Worm (Caenorhabditis elegans) whole organism, L4 larva: ENCODE results near the gene ZK1127.4.
A peak's percentile ranks its signal among the peaks of the same experiment; 100 is the strongest.

Source experiments
- D1046.2 ChIP-seq: fragments of 200-800 bp; sonication (Bioruptor generic); IDR thresholded peaks from 2 replicates; pipeline ENCODE4 v1.3.6; 2022; ENCODE audit warnings: missing genetic modification characterization, missing compliant biosample characterization
- F10B5.3 ChIP-seq: sonication (generic microtip); optimal IDR thresholded peaks from 2 replicates; lab custom pipeline; 2016; ENCODE audit warnings: mild to moderate bottlenecking, missing genetic modification characterization, missing compliant biosample characterization
- F26F4.8 ChIP-seq: fragments of 200-800 bp; sonication (Bioruptor generic); conservative IDR thresholded peaks from 2 replicates; pipeline ENCODE4 v1.3.6; 2022; ENCODE audit warnings: missing genetic modification characterization, missing compliant biosample characterization
- F37D6.2 ChIP-seq: sonication (generic microtip); optimal IDR thresholded peaks from 2 replicates; lab custom pipeline; 2016; ENCODE audit warnings: mild to moderate bottlenecking, missing genetic modification characterization, missing compliant biosample characterization
- F44E2.7 ChIP-seq: fragments of 200-800 bp; sonication (Bioruptor generic); IDR thresholded peaks from 2 replicates; pipeline ENCODE4 v2.1.2; 2022; ENCODE audit warnings: missing genetic modification characterization, missing compliant biosample characterization
- F49E8.2 ChIP-seq: sonication (generic microtip); optimal IDR thresholded peaks from 2 replicates; lab custom pipeline; 2016; ENCODE audit warnings: missing compliant biosample characterization, mild to moderate bottlenecking, missing genetic modification characterization, borderline replicate concordance
- Y48G9A.11 ChIP-seq: fragments of 200-800 bp; sonication (Bioruptor generic); IDR thresholded peaks from 2 replicates; pipeline ENCODE4 v1.3.6; 2022; ENCODE audit warnings: missing genetic modification reagents, missing genetic modification characterization, missing compliant biosample characterization
- ZK337.2 ChIP-seq: fragments of 200-800 bp; sonication (Bioruptor generic); IDR thresholded peaks from 2 replicates; pipeline ENCODE4 v1.3.6; 2022; ENCODE audit warnings: missing genetic modification reagents, missing genetic modification characterization, missing compliant biosample characterization
- aha-1 ChIP-seq: fragments of 150-350 bp; peaks from one replicate; lab custom pipeline; 2014; ENCODE audit warnings: missing biosample characterization, missing genetic modification characterization
- arid-1 ChIP-seq: fragments of 200-800 bp; sonication (Bioruptor generic); conservative IDR thresholded peaks from 2 replicates; pipeline ENCODE4 v1.3.6; 2022; ENCODE audit warnings: missing genetic modification reagents, missing genetic modification characterization, missing compliant biosample characterization
- ceh-20 ChIP-seq: fragments of 200-800 bp; sonication (Bioruptor generic); IDR thresholded peaks from 2 replicates; pipeline ENCODE4 v1.3.6; 2022; ENCODE audit warnings: missing genetic modification reagents, missing genetic modification characterization, missing compliant biosample characterization
- ceh-28 ChIP-seq: fragments of 150-350 bp; optimal IDR thresholded peaks from 2 replicates; lab custom pipeline; 2014; ENCODE audit warnings: missing biosample characterization, missing genetic modification reagents, missing genetic modification characterization
- ceh-32 ChIP-seq: sonication (generic microtip); optimal IDR thresholded peaks from 2 replicates; lab custom pipeline; 2016; ENCODE audit warnings: mild to moderate bottlenecking, missing genetic modification characterization, missing compliant biosample characterization; ENCODE audit not compliant: poor library complexity
- ceh-44 ChIP-seq: fragments of 200-800 bp; sonication (Bioruptor generic); IDR thresholded peaks from 2 replicates; pipeline ENCODE4 v1.3.6; 2022; ENCODE audit warnings: missing genetic modification reagents, missing genetic modification characterization, missing compliant biosample characterization
- cey-2 ChIP-seq: sonication (generic microtip); optimal IDR thresholded peaks from 3 replicates; lab custom pipeline; 2017; ENCODE audit warnings: missing genetic modification characterization, mild to moderate bottlenecking, missing compliant biosample characterization, antibody characterized with exemption, borderline replicate concordance; ENCODE audit not compliant: insufficient read depth
- ctbp-1 ChIP-seq: fragments of 200-800 bp; sonication (Bioruptor generic); IDR thresholded peaks from 2 replicates; pipeline ENCODE4 v1.3.6; 2022; ENCODE audit warnings: missing genetic modification reagents, missing genetic modification characterization, missing compliant biosample characterization
- daf-12 ChIP-seq: fragments of 150-350 bp; optimal IDR thresholded peaks from 2 replicates; lab custom pipeline; 2014; ENCODE audit warnings: missing biosample characterization, missing genetic modification reagents, missing genetic modification characterization
- daf-19 ChIP-seq: fragments of 200-800 bp; sonication (Bioruptor generic); conservative IDR thresholded peaks from 2 replicates; pipeline ENCODE4 v1.3.6; 2022; ENCODE audit warnings: missing genetic modification characterization, missing compliant biosample characterization
- dmd-6 ChIP-seq: fragments of 200-800 bp; sonication (Bioruptor generic); IDR thresholded peaks from 2 replicates; pipeline ENCODE4 v1.3.6; 2022; ENCODE audit warnings: missing genetic modification reagents, missing genetic modification characterization, missing compliant biosample characterization
- dmd-8 ChIP-seq: fragments of 200-800 bp; sonication (Bioruptor generic); IDR thresholded peaks from 2 replicates; pipeline ENCODE4 v1.3.6; 2022; ENCODE audit warnings: missing genetic modification characterization, missing compliant biosample characterization
- egl-43 ChIP-seq: fragments of 200-800 bp; sonication (Bioruptor generic); IDR thresholded peaks from 2 replicates; pipeline ENCODE4 v1.3.6; 2022; ENCODE audit warnings: missing genetic modification reagents, missing genetic modification characterization, missing compliant biosample characterization
- fkh-10 ChIP-seq: fragments of 150-350 bp; optimal IDR thresholded peaks from 2 replicates; lab custom pipeline; 2014; ENCODE audit warnings: missing biosample characterization, missing genetic modification reagents, missing genetic modification characterization
- fos-1 ChIP-seq: fragments of 150-350 bp; optimal IDR thresholded peaks from 2 replicates; lab custom pipeline; 2014; ENCODE audit warnings: missing biosample characterization, missing genetic modification characterization
- hlh-30 ChIP-seq: sonication (generic microtip); optimal IDR thresholded peaks from 2 replicates; lab custom pipeline; 2017; ENCODE audit warnings: antibody characterized with exemption, mild to moderate bottlenecking, missing genetic modification characterization, missing compliant biosample characterization; ENCODE audit not compliant: insufficient read depth
- hmg-1.1 ChIP-seq: fragments of 200-800 bp; sonication (Bioruptor generic); IDR thresholded peaks from 2 replicates; pipeline ENCODE4 v1.3.6; 2022; ENCODE audit warnings: missing genetic modification reagents, missing genetic modification characterization, missing compliant biosample characterization
- lin-1 ChIP-seq: fragments of 200-800 bp; sonication (Bioruptor generic); IDR thresholded peaks from 2 replicates; pipeline ENCODE4 v1.3.6; 2022; ENCODE audit warnings: missing genetic modification reagents, missing genetic modification characterization, missing compliant biosample characterization
- lin-29 ChIP-seq: fragments of 200-800 bp; sonication (Bioruptor generic); IDR thresholded peaks from 2 replicates; pipeline ENCODE4 v1.3.6; 2022; ENCODE audit warnings: missing genetic modification reagents, missing genetic modification characterization, missing compliant biosample characterization
- lin-38 ChIP-seq: fragments of 200-800 bp; sonication (Bioruptor generic); IDR thresholded peaks from 2 replicates; pipeline ENCODE4 v1.3.6; 2022; ENCODE audit warnings: missing genetic modification reagents, missing genetic modification characterization, missing compliant biosample characterization
- lsy-2 ChIP-seq, 2 experiments: fragments of 150-350 bp in 1 of 2; sonication (generic microtip) in 1 of 2; optimal IDR thresholded peaks; 2 replicates each; lab custom pipeline; 2014 to 2017; ENCODE audit warnings: missing biosample characterization in 2 of 2, missing genetic modification characterization in 2 of 2
- madf-5 ChIP-seq, 2 experiments: fragments of 200-800 bp; sonication (Bioruptor generic); IDR thresholded peaks; 2 replicates each; pipeline ENCODE4 v1.3.6; 2022; ENCODE audit warnings: missing compliant biosample characterization in 2 of 2, missing genetic modification characterization in 2 of 2
- mdl-1 ChIP-seq, 2 experiments: fragments of 150-350 bp in 1 of 2; sonication (generic microtip) in 1 of 2; optimal IDR thresholded peaks; 2 replicates each; lab custom pipeline; 2014 to 2017; ENCODE audit warnings: missing biosample characterization in 2 of 2, missing genetic modification characterization in 2 of 2
- mep-1 ChIP-seq: fragments of 150-350 bp; sonication (generic microtip); optimal IDR thresholded peaks from 3 replicates; lab custom pipeline; 2014; ENCODE audit warnings: missing biosample characterization, missing genetic modification characterization
- mes-2 ChIP-seq: sonication (generic microtip); optimal IDR thresholded peaks from 2 replicates; lab custom pipeline; 2016; ENCODE audit warnings: missing genotype, mild to moderate bottlenecking, missing genetic modification characterization, missing compliant biosample characterization; ENCODE audit not compliant: poor library complexity, severe bottlenecking
- mxl-2 ChIP-seq: fragments of 200-800 bp; sonication (Bioruptor generic); conservative IDR thresholded peaks from 2 replicates; pipeline ENCODE4 v1.3.6; 2022; ENCODE audit warnings: missing genetic modification reagents, missing genetic modification characterization, missing compliant biosample characterization
- nhr-11 ChIP-seq: fragments of 150-350 bp; optimal IDR thresholded peaks from 2 replicates; lab custom pipeline; 2014; ENCODE audit warnings: missing biosample characterization, missing genetic modification characterization
- nhr-111 ChIP-seq: fragments of 200-800 bp; sonication (Bioruptor generic); optimal IDR thresholded peaks from 2 replicates; lab custom pipeline; 2018; ENCODE audit warnings: mild to moderate bottlenecking, missing genetic modification characterization, missing compliant biosample characterization
- nhr-237 ChIP-seq: sonication (generic microtip); optimal IDR thresholded peaks from 2 replicates; lab custom pipeline; 2017; ENCODE audit warnings: missing biosample characterization, missing genetic modification characterization
- nhr-28 ChIP-seq: fragments of 150-350 bp; optimal IDR thresholded peaks from 2 replicates; lab custom pipeline; 2014; ENCODE audit warnings: missing biosample characterization, missing genetic modification characterization
- nhr-41 ChIP-seq: fragments of 200-800 bp; sonication (Bioruptor generic); IDR thresholded peaks from 2 replicates; pipeline ENCODE4 v1.3.6; 2022; ENCODE audit warnings: missing genetic modification reagents, missing genetic modification characterization, missing compliant biosample characterization
- php-3 ChIP-seq: fragments of 200-800 bp; sonication (Bioruptor generic); IDR thresholded peaks from 2 replicates; pipeline ENCODE4 v1.3.6; 2022; ENCODE audit warnings: missing genetic modification reagents, missing genetic modification characterization, missing compliant biosample characterization
- rbr-2 ChIP-seq: sonication (generic microtip); optimal IDR thresholded peaks from 2 replicates; lab custom pipeline; 2016; ENCODE audit warnings: missing genotype, missing genetic modification characterization, missing compliant biosample characterization
- set-16 ChIP-seq: fragments of 200-800 bp; sonication (Bioruptor generic); IDR thresholded peaks from 2 replicates; pipeline ENCODE4 v1.3.6; 2022; ENCODE audit warnings: missing genetic modification reagents, missing genetic modification characterization, missing compliant biosample characterization
- spr-3 ChIP-seq: fragments of 200-800 bp; sonication (Bioruptor generic); optimal IDR thresholded peaks from 2 replicates; lab custom pipeline; 2018; ENCODE audit warnings: mild to moderate bottlenecking, missing genetic modification characterization, missing compliant biosample characterization
- tag-97 ChIP-seq: fragments of 200-800 bp; sonication (Bioruptor generic); IDR thresholded peaks from 2 replicates; pipeline ENCODE4 v1.3.6; 2022; ENCODE audit warnings: missing genetic modification characterization, missing compliant biosample characterization
- unc-39 ChIP-seq: sonication (generic microtip); optimal IDR thresholded peaks from 2 replicates; lab custom pipeline; 2017; ENCODE audit warnings: missing biosample characterization, missing genetic modification characterization
- unc-62 ChIP-seq, 3 experiments: fragments of 150-350 bp in 1 of 3; sonication (generic microtip); optimal IDR thresholded peaks in 2 of 3; peaks in 1 of 3; 1 replicate in 1 of 3; 2 replicates in 2 of 3; lab custom pipeline; 2014 to 2017; ENCODE audit warnings: missing biosample characterization in 3 of 3, missing genetic modification characterization in 3 of 3, missing genetic modification reagents in 3 of 3, missing genotype in 1 of 3
- vab-7 ChIP-seq: fragments of 200-800 bp; sonication (Bioruptor generic); IDR thresholded peaks from 2 replicates; pipeline ENCODE4 v1.3.6; 2022; ENCODE audit warnings: missing genetic modification reagents, missing genetic modification characterization, missing compliant biosample characterization
- zfp-2 ChIP-seq: sonication (generic microtip); optimal IDR thresholded peaks from 2 replicates; lab custom pipeline; 2016; ENCODE audit warnings: mild to moderate bottlenecking, missing genetic modification characterization, missing compliant biosample characterization
- zfp-3 ChIP-seq: fragments of 200-800 bp; sonication (Bioruptor generic); conservative IDR thresholded peaks from 2 replicates; pipeline ENCODE4 v1.3.6; 2022; ENCODE audit warnings: missing genetic modification reagents, missing genetic modification characterization, missing compliant biosample characterization
- zip-11 ChIP-seq: fragments of 200-800 bp; sonication (Bioruptor generic); IDR thresholded peaks from 2 replicates; pipeline ENCODE4 v1.3.6; 2022; ENCODE audit warnings: missing genetic modification characterization, missing compliant biosample characterization
- zip-2 ChIP-seq: fragments of 150-350 bp; optimal IDR thresholded peaks from 2 replicates; lab custom pipeline; 2014; ENCODE audit warnings: missing biosample characterization, missing genetic modification characterization

The ZK1127.4 gene

DNA sequence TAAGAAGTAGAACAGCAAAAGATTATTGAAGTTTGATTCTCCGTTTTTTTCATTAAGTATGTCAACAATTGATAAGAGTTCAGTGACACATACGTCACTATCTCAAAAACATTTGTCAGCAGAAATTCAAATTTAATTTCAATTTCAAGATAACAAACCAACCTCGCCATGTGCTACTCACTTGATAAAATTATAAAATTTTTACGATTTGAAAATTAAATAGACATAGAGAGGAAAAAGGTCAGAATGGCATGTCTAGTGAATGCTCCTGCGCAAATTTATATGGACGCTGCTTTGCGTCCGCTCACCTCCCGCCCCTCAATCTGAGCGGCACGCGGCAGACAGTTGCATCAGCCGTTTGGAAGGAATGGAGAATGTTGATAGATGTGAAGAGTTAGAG lies 6.5 kb downstream of the ZK1127.4 start (continued):
- TF ChIP-seq mes-2 (tag; lab: Kevin White, UChicago) (no peak), daf-19 (GFP tag; lab: Robert Waterston, UW) (no peak), ctbp-1 (GFP tag; lab: Robert Waterston, UW) (no peak), dmd-6 (GFP tag; lab: Robert Waterston, UW) (peak; percentile 98), lin-38 (GFP tag; lab: Robert Waterston, UW) (no peak; the same call in 1 of the 2 replicates), unc-62 (GFP tag; optimal IDR thresholded peaks at IDR 0.05 in 1 of 2; lab: Kevin White, UChicago) (peak in 1 of 2 experiments; percentile 77), unc-62 (tag; optimal IDR thresholded peaks at IDR 0.05; lab: Kevin White, UChicago) (no peak), zip-11 (GFP tag; lab: Robert Waterston, UW) (no peak), spr-3 (GFP tag; lab: Kevin White, UChicago) (no peak), mdl-1 (tag; optimal IDR thresholded peaks at IDR 0.05; lab: Kevin White, UChicago) (peak in 1 of 2 experiments; percentile 68), nhr-11 (peak; percentile 29), zfp-3 (GFP tag; lab: Robert Waterston, UW) (peak; percentile 77), lsy-2 (tag; optimal IDR thresholded peaks at IDR 0.05; lab: Kevin White, UChicago) (no peak), dmd-8 (no peak), nhr-41 (peak; percentile 77), tag-97 (GFP tag; lab: Robert Waterston, UW) (no peak), rbr-2 (tag; lab: Kevin White, UChicago) (no peak), F37D6.2 (no peak), hmg-1.1 (GFP tag; lab: Robert Waterston, UW) (no peak), F49E8.2 (tag; lab: Kevin White, UChicago) (no peak), ceh-32 (tag; lab: Kevin White, UChicago) (no peak), D1046.2 (GFP tag; lab: Robert Waterston, UW) (no peak), ZK337.2 (GFP tag; lab: Robert Waterston, UW) (no peak), lin-29 (GFP tag; lab: Robert Waterston, UW) (no peak), ceh-20 (GFP tag; lab: Robert Waterston, UW) (peak; percentile 42; the same call in 1 of the 2 replicates), nhr-111 (GFP tag; lab: Kevin White, UChicago) (no peak), fos-1 (tag; lab: Kevin White, UChicago) (no peak), F26F4.8 (GFP tag; lab: Robert Waterston, UW) (no peak), madf-5 (GFP tag; IDR thresholded peaks at IDR 0.05; lab: Robert Waterston, UW) (no peak), lin-1 (GFP tag; lab: Robert Waterston, UW) (peak; percentile 70), egl-43 (GFP tag; lab: Robert Waterston, UW) (no peak), zip-2 (tag; lab: Kevin White, UChicago) (peak; percentile 14), aha-1 (no peak), set-16 (GFP tag; lab: Robert Waterston, UW) (no peak), mep-1 (tag; lab: Kevin White, UChicago) (no peak), nhr-28 (peak; percentile 28), ceh-44 (GFP tag; lab: Robert Waterston, UW) (no peak), fkh-10 (GFP tag; lab: Kevin White, UChicago) (no peak), F44E2.7 (GFP tag; lab: Robert Waterston, UW) (no peak), Y48G9A.11 (GFP tag; lab: Robert Waterston, UW) (no peak), cey-2 (no peak), mxl-2 (GFP tag; lab: Robert Waterston, UW) (no peak), vab-7 (GFP tag; lab: Robert Waterston, UW) (no peak), nhr-237 (tag; lab: Kevin White, UChicago) (no peak), php-3 (peak; percentile 96), F10B5.3 (tag; lab: Kevin White, UChicago) (no peak), hlh-30 (tag; lab: Kevin White, UChicago) (peak; percentile 46), daf-12 (tag; lab: Kevin White, UChicago) (no peak), unc-39 (tag; lab: Kevin White, UChicago) (no peak), zfp-2 (tag; lab: Kevin White, UChicago) (no peak), ceh-28 (no peak), arid-1 (no peak)
